Fruit fly (Drosophila melanogaster) whole organism, wandering third instar larva: ENCODE measurements around the gene CG14341.

Source experiments
- Abd-B ChIP-seq: fragments of >200 bp; optimal IDR thresholded peaks from 2 replicates; lab custom pipeline; 2017; ENCODE audit warnings: missing biosample characterization, missing genetic modification characterization
- CG32264 ChIP-seq: fragments of 200-800 bp; sonication (Bioruptor generic); optimal IDR thresholded peaks from 2 replicates; lab custom pipeline; 2016; ENCODE audit warnings: missing biosample characterization, missing genetic modification characterization
- CG9705 ChIP-seq: fragments of 200-800 bp; sonication (Bioruptor generic); optimal IDR thresholded peaks from 2 replicates; lab custom pipeline; 2018; ENCODE audit warnings: missing biosample characterization, mild to moderate bottlenecking, missing genetic modification characterization
- CrebA ChIP-seq: fragments of 200-800 bp; sonication (Bioruptor generic); optimal IDR thresholded peaks from 2 replicates; lab custom pipeline; 2016; ENCODE audit warnings: missing biosample characterization, mild to moderate bottlenecking, missing genetic modification characterization, borderline replicate concordance
- Dfd ChIP-seq: fragments of >200 bp; optimal IDR thresholded peaks from 2 replicates; lab custom pipeline; 2017; ENCODE audit warnings: missing biosample characterization, missing genetic modification characterization
- Dif ChIP-seq: fragments of 200-275, 200-300 bp; sonication (Bioruptor generic); optimal IDR thresholded peaks from 2 replicates; lab custom pipeline; 2018; ENCODE audit warnings: missing biosample characterization, missing genetic modification characterization; ENCODE audit not compliant: partially characterized antibody
- GATAd ChIP-seq: sonication (Bioruptor generic); optimal IDR thresholded peaks from 2 replicates; lab custom pipeline; 2016; ENCODE audit warnings: missing biosample characterization, missing genetic modification characterization
- HLH106 ChIP-seq: fragments of 200-800 bp; optimal IDR thresholded peaks from 3 replicates; lab custom pipeline; 2019; ENCODE audit warnings: missing biosample characterization, mild to moderate bottlenecking, missing genetic modification characterization, moderate library complexity
- Hnf4 ChIP-seq: fragments of 200-800 bp; sonication (Bioruptor generic); optimal IDR thresholded peaks from 2 replicates; lab custom pipeline; 2016; ENCODE audit warnings: missing biosample characterization, mild to moderate bottlenecking, missing genetic modification characterization
- Hr78 ChIP-seq: fragments of >200 bp; optimal IDR thresholded peaks from 2 replicates; lab custom pipeline; 2017; ENCODE audit warnings: missing biosample characterization, missing genetic modification characterization
- Hr83 ChIP-seq: fragments of 200-300 bp; sonication (Bioruptor generic); optimal IDR thresholded peaks from 2 replicates; lab custom pipeline; 2016; ENCODE audit warnings: missing biosample characterization, mild to moderate bottlenecking, missing genetic modification characterization, moderate library complexity; ENCODE audit not compliant: poor library complexity, severe bottlenecking
- Jra ChIP-seq: sonication (Bioruptor generic); optimal IDR thresholded peaks from 2 replicates; lab custom pipeline; 2016; ENCODE audit warnings: missing biosample characterization, missing genetic modification characterization
- Mio ChIP-seq: sonication (Bioruptor generic); optimal IDR thresholded peaks from 2 replicates; lab custom pipeline; 2016; ENCODE audit warnings: missing biosample characterization, missing genetic modification characterization
- Myc ChIP-seq: fragments of >200 bp; optimal IDR thresholded peaks from 2 replicates; lab custom pipeline; 2017
- N ChIP-seq: fragments of >200 bp; optimal IDR thresholded peaks from 2 replicates; lab custom pipeline; 2018; ENCODE audit warnings: missing biosample characterization, missing external identifiers, missing genetic modification characterization
- OdsH ChIP-seq: fragments of 200-800 bp; sonication (Bioruptor generic); optimal IDR thresholded peaks from 2 replicates; lab custom pipeline; 2016; ENCODE audit warnings: missing biosample characterization, mild to moderate bottlenecking, missing genetic modification characterization
- Rel ChIP-seq, 2 experiments: fragments of 200-800 bp; sonication (Bioruptor generic) in 1 of 2; optimal IDR thresholded peaks; 2 replicates in 1 of 2; 3 replicates in 1 of 2; lab custom pipeline; 2016 to 2019; ENCODE audit warnings: mild to moderate bottlenecking in 2 of 2, missing biosample characterization in 2 of 2, missing genetic modification characterization in 2 of 2, moderate library complexity in 1 of 2
- Sp1 ChIP-seq: fragments of 200-800 bp; sonication (Bioruptor generic); optimal IDR thresholded peaks from 3 replicates; lab custom pipeline; 2019; ENCODE audit warnings: missing biosample characterization, mild to moderate bottlenecking, missing genetic modification characterization, moderate library complexity
- Vsx2 ChIP-seq: fragments of 200-300, 225-300 bp; sonication (Bioruptor generic); optimal IDR thresholded peaks from 2 replicates; lab custom pipeline; 2018; ENCODE audit warnings: missing biosample characterization, missing genetic modification characterization; ENCODE audit not compliant: partially characterized antibody
- br ChIP-seq: fragments of 200-800 bp; sonication (Bioruptor generic); optimal IDR thresholded peaks from 2 replicates; lab custom pipeline; 2016; ENCODE audit warnings: missing biosample characterization, missing genetic modification characterization
- brk ChIP-seq: fragments of 200-800 bp; sonication (Bioruptor generic); optimal IDR thresholded peaks from 2 replicates; lab custom pipeline; 2016; ENCODE audit warnings: missing biosample characterization, mild to moderate bottlenecking, missing genetic modification characterization
- dl ChIP-seq, 2 experiments: fragments of 175-275, 200-275 bp in 1 of 2; fragments of 200-275 bp in 1 of 2; sonication (Bioruptor generic); optimal IDR thresholded peaks; lab custom pipeline; 2018; ENCODE audit warnings: mild to moderate bottlenecking in 2 of 2, missing biosample characterization in 2 of 2, missing genetic modification characterization in 2 of 2, moderate library complexity in 2 of 2; ENCODE audit not compliant: partially characterized antibody in 2 of 2, insufficient read depth in 1 of 2
- dmrt93B ChIP-seq: fragments of 200-800 bp; sonication (Bioruptor generic); optimal IDR thresholded peaks from 2 replicates; lab custom pipeline; 2018; ENCODE audit warnings: missing biosample characterization, mild to moderate bottlenecking, missing genetic modification characterization
- dsf ChIP-seq: sonication (Bioruptor generic); optimal IDR thresholded peaks from 2 replicates; lab custom pipeline; 2016; ENCODE audit warnings: missing biosample characterization, missing genetic modification characterization, borderline replicate concordance
- ey ChIP-seq: fragments of 200-800 bp; sonication (Bioruptor generic); optimal IDR thresholded peaks from 2 replicates; lab custom pipeline; 2016; ENCODE audit warnings: missing biosample characterization, missing genetic modification characterization
- foxo ChIP-seq, 2 experiments: fragments of 200-800 bp; sonication (Bioruptor generic); optimal IDR thresholded peaks; 2 replicates in 1 of 2; 3 replicates in 1 of 2; lab custom pipeline; 2016 to 2017; ENCODE audit warnings: missing biosample characterization in 2 of 2, missing genetic modification characterization in 2 of 2
- fru ChIP-seq: fragments of 200-800 bp; sonication (Bioruptor generic); optimal IDR thresholded peaks from 3 replicates; lab custom pipeline; 2016; ENCODE audit warnings: missing biosample characterization, mild to moderate bottlenecking, missing genetic modification characterization
- h ChIP-seq: fragments of 200-800 bp; sonication (Bioruptor generic); optimal IDR thresholded peaks from 3 replicates; lab custom pipeline; 2016; ENCODE audit warnings: missing biosample characterization, mild to moderate bottlenecking, missing genetic modification characterization
- jim ChIP-seq: fragments of 175-275, 200-325 bp; sonication (Bioruptor generic); optimal IDR thresholded peaks from 2 replicates; lab custom pipeline; 2016; ENCODE audit warnings: missing biosample characterization, mild to moderate bottlenecking, missing genetic modification characterization
- lola ChIP-seq: fragments of >200 bp; optimal IDR thresholded peaks from 2 replicates; lab custom pipeline; 2017; ENCODE audit warnings: missing biosample characterization, missing genetic modification characterization
- pan ChIP-seq: fragments of >200 bp; optimal IDR thresholded peaks from 2 replicates; lab custom pipeline; 2017
- psq ChIP-seq: fragments of 200-800 bp; sonication (Bioruptor generic); optimal IDR thresholded peaks from 3 replicates; lab custom pipeline; 2017; ENCODE audit warnings: missing biosample characterization, mild to moderate bottlenecking, missing genetic modification characterization, moderate library complexity
- rgr ChIP-seq: fragments of 200-800 bp; sonication (Bioruptor generic); optimal IDR thresholded peaks from 3 replicates; lab custom pipeline; 2016; ENCODE audit warnings: missing biosample characterization, mild to moderate bottlenecking, missing genetic modification characterization
- sage ChIP-seq: fragments of 200-800 bp; sonication (Bioruptor generic); optimal IDR thresholded peaks from 2 replicates; lab custom pipeline; 2016; ENCODE audit warnings: missing biosample characterization, mild to moderate bottlenecking, missing genetic modification characterization
- sv ChIP-seq: fragments of 200-800 bp; sonication (Bioruptor generic); optimal IDR thresholded peaks from 3 replicates; lab custom pipeline; 2016; ENCODE audit warnings: missing biosample characterization, missing genetic modification characterization
- tai ChIP-seq: sonication (Bioruptor generic); optimal IDR thresholded peaks from 2 replicates; lab custom pipeline; 2016; ENCODE audit warnings: missing biosample characterization, missing genetic modification characterization
- usp ChIP-seq: fragments of >200 bp; optimal IDR thresholded peaks from 2 replicates; lab custom pipeline; 2017; ENCODE audit warnings: missing biosample characterization, missing genetic modification characterization
- woc ChIP-seq: sonication (Bioruptor generic); optimal IDR thresholded peaks from 2 replicates; lab custom pipeline; 2016; ENCODE audit warnings: missing biosample characterization, mild to moderate bottlenecking, missing genetic modification characterization

The CG14341 gene

dm6 chr2L:1166326-1166725 is at the start of gene CG14341:
Gene CG14341, plus strand, starts transcription at chr2L:1166506.
- TF ChIP-seq Rel (GFP tag; optimal IDR thresholded peaks at IDR 0.05; lab: Kevin White, UChicago) (no peak), Rel (tag; optimal IDR thresholded peaks at IDR 0.05; lab: Kevin White, UChicago) (peak; percentile 97), HLH106 (tag; lab: Kevin White, UChicago) (no peak), usp (GFP tag; lab: Kevin White, UChicago) (no peak), brk (GFP tag; lab: Kevin White, UChicago) (no peak), Vsx2 (no peak), OdsH (GFP tag; lab: Kevin White, UChicago) (no peak), Hr83 (GFP tag; lab: Kevin White, UChicago) (no peak)

dm6 chr2L:1116661-1117322 is 49.5 kb upstream of the CG14341 start:
- TF ChIP-seq sage (no peak), h (GFP tag; lab: Kevin White, UChicago) (peak; percentile 67), OdsH (GFP tag; lab: Kevin White, UChicago) (no peak), sv (GFP tag; lab: Kevin White, UChicago) (no peak), Sp1 (GFP tag; lab: Kevin White, UChicago) (no peak), dmrt93B (GFP tag; lab: Kevin White, UChicago) (no peak), Vsx2 (no peak), woc (GFP tag; lab: Kevin White, UChicago) (no peak), Mio (GFP tag; lab: Kevin White, UChicago) (no peak), jim (GFP tag; lab: Kevin White, UChicago) (no peak), Hnf4 (GFP tag; lab: Kevin White, UChicago) (peak; percentile 76), lola (no peak), Abd-B (GFP tag; lab: Kevin White, UChicago) (no peak), Hr78 (GFP tag; lab: Kevin White, UChicago) (no peak), br (GFP tag; lab: Kevin White, UChicago) (peak; percentile 19), psq (GFP tag; lab: Kevin White, UChicago) (no peak), usp (GFP tag; lab: Kevin White, UChicago) (no peak), rgr (GFP tag; lab: Kevin White, UChicago) (no peak), HLH106 (tag; lab: Kevin White, UChicago) (no peak), brk (GFP tag; lab: Kevin White, UChicago) (no peak), tai (GFP tag; lab: Kevin White, UChicago) (no peak), Dfd (GFP tag; lab: Kevin White, UChicago) (no peak), CrebA (GFP tag; lab: Kevin White, UChicago) (no peak), CG9705 (GFP tag; lab: Kevin White, UChicago) (no peak), CG32264 (GFP tag; lab: Kevin White, UChicago) (no peak), dsf (GFP tag; lab: Kevin White, UChicago) (no peak), Myc (lab: Kevin White, UChicago) (no peak), Rel (GFP tag; optimal IDR thresholded peaks at IDR 0.05; lab: Kevin White, UChicago) (peak; percentile 58), Rel (tag; optimal IDR thresholded peaks at IDR 0.05; lab: Kevin White, UChicago) (peak; percentile 74), pan (no peak), dl (GFP tag; optimal IDR thresholded peaks at IDR 0.05; lab: Kevin White, UChicago; ENCODE audit: insufficient read depth in 1 of 2, partially characterized antibody in 2 of 2) (no peak), GATAd (GFP tag; lab: Kevin White, UChicago) (no peak), fru (GFP tag; lab: Kevin White, UChicago) (peak; percentile 24), foxo (GFP tag; optimal IDR thresholded peaks at IDR 0.05; lab: Kevin White, UChicago) (peak in 1 of 2 experiments; percentile 2), Dif (GFP tag; lab: Kevin White, UChicago) (no peak), ey (GFP tag; lab: Kevin White, UChicago) (no peak), Jra (peak; percentile 48), N (no peak), Hr83 (GFP tag; lab: Kevin White, UChicago) (no peak)
- TF ChIP-seq, all 38 proteins: peak for 7
